Fruit fly (Drosophila melanogaster): ENCODE measurements around the gene Kpc1.

Kpc1 gene

dm6 chr3R:15196134-15197034 lies at the start of gene Kpc1, which contains the start of gene CG42542:
Gene Kpc1, minus strand, starts transcription at chr3R:15196210.
Gene CG42542, plus strand, starts transcription at chr3R:15196598.
- TF ChIP-seq insv (optimal IDR thresholded peaks at IDR 0.05): no peak

dm6 chr3R:15243452-15243851 lies 47.4 kb upstream of the Kpc1 start:
- no peak for TF ChIP-seq Sin3A (optimal IDR thresholded peaks at IDR 0.05)
- TF ChIP-seq h (optimal IDR thresholded peaks at IDR 0.05): no peak
- no peak for TF ChIP-seq insv (optimal IDR thresholded peaks at IDR 0.05)
- TF ChIP-seq ttk (optimal IDR thresholded peaks at IDR 0.05): no peak
- TF ChIP-seq psq (optimal IDR thresholded peaks at IDR 0.05): no peak
- no peak for TF ChIP-seq Myc (optimal IDR thresholded peaks at IDR 0.05)

- TF ChIP-seq psq (optimal IDR thresholded peaks at IDR 0.05) (no peak), Myc (optimal IDR thresholded peaks at IDR 0.05) (no peak), h (optimal IDR thresholded peaks at IDR 0.05) (no peak), insv (optimal IDR thresholded peaks at IDR 0.05) (no peak), Sin3A (optimal IDR thresholded peaks at IDR 0.05) (no peak), ttk (optimal IDR thresholded peaks at IDR 0.05) (no peak)
Measured at dm6 chr3R:15243046-15243356, 47.0 kb upstream of the Kpc1 start.

dm6 chr3R:15242186-15243045 lies 46.4 kb upstream of the Kpc1 start, which contains the start of the genes tefu and Hsc70-4:
Gene tefu, minus strand, starts transcription at chr3R:15242236.
Gene Hsc70-4, plus strand, starts transcription at chr3R:15242687.
- TF ChIP-seq insv (optimal IDR thresholded peaks at IDR 0.05): no peak
- no peak for TF ChIP-seq Sin3A (optimal IDR thresholded peaks at IDR 0.05)
- no peak for TF ChIP-seq h (optimal IDR thresholded peaks at IDR 0.05)
- no peak for TF ChIP-seq Myc (optimal IDR thresholded peaks at IDR 0.05)
- TF ChIP-seq ttk (optimal IDR thresholded peaks at IDR 0.05): no peak
- no peak for TF ChIP-seq psq (optimal IDR thresholded peaks at IDR 0.05)

- TF ChIP-seq Myc (optimal IDR thresholded peaks at IDR 0.05): no peak
- TF ChIP-seq psq (optimal IDR thresholded peaks at IDR 0.05): no peak
- TF ChIP-seq insv (optimal IDR thresholded peaks at IDR 0.05): no peak
- no peak for TF ChIP-seq Sin3A (optimal IDR thresholded peaks at IDR 0.05)
- TF ChIP-seq h (optimal IDR thresholded peaks at IDR 0.05): no peak
- TF ChIP-seq ttk (optimal IDR thresholded peaks at IDR 0.05): no peak
Measured at dm6 chr3R:15231635-15232138, 35.7 kb upstream of the Kpc1 start.

- no peak for TF ChIP-seq insv (optimal IDR thresholded peaks at IDR 0.05)
- no peak for TF ChIP-seq Sin3A (optimal IDR thresholded peaks at IDR 0.05)
- TF ChIP-seq Myc (optimal IDR thresholded peaks at IDR 0.05): no peak
- TF ChIP-seq ttk (optimal IDR thresholded peaks at IDR 0.05): no peak
- no peak for TF ChIP-seq h (optimal IDR thresholded peaks at IDR 0.05)
- no peak for TF ChIP-seq psq (optimal IDR thresholded peaks at IDR 0.05)
Measured at dm6 chr3R:15230285-15230684, 34.3 kb upstream of the Kpc1 start, which contains the start of gene CG34316. Gene CG34316, plus strand, starts transcription at chr3R:15230585.

dm6 chr3R:15229329-15229876 lies 33.4 kb upstream of the Kpc1 start, which contains the start of the genes Art3 and mRpS10:
Gene Art3, minus strand, starts transcription at chr3R:15229408.
Gene mRpS10, plus strand, starts transcription at chr3R:15229665.
- TF ChIP-seq ttk (optimal IDR thresholded peaks at IDR 0.05): no peak

dm6 chr3R:15225279-15225730 lies 29.3 kb upstream of the Kpc1 start, which contains the start of the genes CG31344 and Caf1-55:
Gene CG31344, minus strand, starts transcription at chr3R:15225329.
Gene Caf1-55, plus strand, starts transcription at chr3R:15225576.
- TF ChIP-seq psq (optimal IDR thresholded peaks at IDR 0.05) (no peak), Sin3A (optimal IDR thresholded peaks at IDR 0.05) (no peak), Myc (optimal IDR thresholded peaks at IDR 0.05) (no peak), insv (optimal IDR thresholded peaks at IDR 0.05) (no peak), h (optimal IDR thresholded peaks at IDR 0.05) (no peak), ttk (optimal IDR thresholded peaks at IDR 0.05) (no peak)

- no peak for TF ChIP-seq insv (optimal IDR thresholded peaks at IDR 0.05)
- TF ChIP-seq ttk (optimal IDR thresholded peaks at IDR 0.05): no peak
Measured at dm6 chr3R:15222973-15223372, 27.0 kb upstream of the Kpc1 start, which contains the start of gene Polr2G. Gene Polr2G, minus strand, starts transcription at chr3R:15223180.

dm6 chr3R:15218824-15219576 lies 23.0 kb upstream of the Kpc1 start, which contains the start of the genes SIDL and CG12241:
Gene SIDL, minus strand, starts transcription at chr3R:15218874.
Gene CG12241, plus strand, starts transcription at chr3R:15219256.
- TF ChIP-seq insv (optimal IDR thresholded peaks at IDR 0.05): no peak
- no peak for TF ChIP-seq psq (optimal IDR thresholded peaks at IDR 0.05)
- no peak for TF ChIP-seq Myc (optimal IDR thresholded peaks at IDR 0.05)
- TF ChIP-seq Sin3A (optimal IDR thresholded peaks at IDR 0.05): no peak
- TF ChIP-seq h (optimal IDR thresholded peaks at IDR 0.05): no peak
- no peak for TF ChIP-seq ttk (optimal IDR thresholded peaks at IDR 0.05)

dm6 chr3R:15213362-15213989 lies 17.5 kb upstream of the Kpc1 start, which contains the start of the genes CG6654 and CG4210:
Gene CG6654, minus strand, starts transcription at chr3R:15213658.
Gene CG4210, plus strand, starts transcription at chr3R:15213974.
- TF ChIP-seq psq (optimal IDR thresholded peaks at IDR 0.05): no peak
- TF ChIP-seq insv (optimal IDR thresholded peaks at IDR 0.05): no peak
- TF ChIP-seq Sin3A (optimal IDR thresholded peaks at IDR 0.05): no peak
